Worm (Caenorhabditis elegans) whole organism, young adult: ENCODE data around the gene Y81B9A.4.
"Not testable (repeated sequence)": the region's sequence is repeated elsewhere in the genome, so short reads cannot be mapped to it uniquely, and the experiment has no call there.

Experiments used
- F39B2.1 ChIP-seq: fragments of 200-800 bp; sonication (Bioruptor generic); IDR thresholded peaks from 2 replicates; pipeline ENCODE4 v1.3.6; 2022; ENCODE audit warnings: missing genetic modification reagents, missing genetic modification characterization, missing compliant biosample characterization
- Y95B8A.8 ChIP-seq: fragments of 200-800 bp; sonication (Bioruptor generic); IDR thresholded peaks from 2 replicates; pipeline ENCODE4 v1.3.6; 2022; ENCODE audit warnings: missing genetic modification reagents, missing genetic modification characterization, missing compliant biosample characterization
- ama-1 ChIP-seq, 3 experiments: fragments of 150-350 bp in 1 of 3; sonication (generic microtip) in 2 of 3; optimal IDR thresholded peaks; 2 replicates each; lab custom pipeline; 2014 to 2018; ENCODE audit warnings: missing biosample characterization in 2 of 3, missing genetic modification characterization in 2 of 3, missing genetic modification reagents in 2 of 3
- atf-7 ChIP-seq: sonication (generic microtip); optimal IDR thresholded peaks from 2 replicates; lab custom pipeline; 2017; ENCODE audit warnings: mild to moderate bottlenecking, missing genetic modification characterization, missing compliant biosample characterization
- attf-6 ChIP-seq: fragments of 200-800 bp; sonication (Bioruptor generic); IDR thresholded peaks from 2 replicates; pipeline ENCODE4 v1.3.6; 2022; ENCODE audit warnings: missing genetic modification reagents, missing genetic modification characterization, missing compliant biosample characterization
- hmg-20 ChIP-seq: fragments of 200-800 bp; sonication (Bioruptor generic); IDR thresholded peaks from 2 replicates; pipeline ENCODE4 v1.3.6; 2022; ENCODE audit warnings: missing genetic modification reagents, missing genetic modification characterization, missing compliant biosample characterization
- lin-40 ChIP-seq: sonication (generic microtip); optimal IDR thresholded peaks from 2 replicates; lab custom pipeline; 2016; ENCODE audit warnings: missing genetic modification characterization, mild to moderate bottlenecking, missing compliant biosample characterization, missing genotype, missing genetic modification reagents
- lir-1 ChIP-seq: fragments of 200-800 bp; sonication (Bioruptor generic); conservative IDR thresholded peaks from 2 replicates; pipeline ENCODE4 v1.3.6; 2022; ENCODE audit warnings: missing genetic modification reagents, missing genetic modification characterization, missing compliant biosample characterization
- nhr-120 ChIP-seq: fragments of 200-800 bp; sonication (Bioruptor generic); IDR thresholded peaks from 2 replicates; pipeline ENCODE4 v1.3.6; 2022; ENCODE audit warnings: missing genetic modification characterization, missing compliant biosample characterization
- xnd-1 ChIP-seq: sonication (generic microtip); optimal IDR thresholded peaks from 2 replicates; lab custom pipeline; 2016; ENCODE audit warnings: missing genotype, missing genetic modification reagents, missing genetic modification characterization, missing compliant biosample characterization

DNA sequence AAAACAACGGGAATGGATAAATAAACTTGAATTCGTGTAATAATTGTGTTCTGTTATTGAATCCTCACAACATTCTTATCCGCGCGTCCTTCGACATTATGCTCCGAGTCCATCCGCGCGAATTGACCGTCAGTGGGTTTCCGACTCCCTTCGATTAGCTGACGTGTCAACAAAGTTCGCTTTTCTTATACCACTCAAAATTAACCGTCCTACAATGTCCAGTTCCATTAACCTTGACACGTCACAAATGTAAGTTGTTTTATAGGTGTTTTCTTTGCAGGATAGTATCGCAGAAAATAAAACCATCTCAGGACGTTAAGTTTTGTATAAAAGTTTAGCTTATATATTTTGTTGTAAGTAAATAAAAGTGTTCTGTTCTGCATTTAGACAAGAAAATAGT, 22.7 kb upstream of the Y81B9A.4 start, which contains the start of gene crb-3:
- TF ChIP-seq lir-1 (GFP tag; lab: Robert Waterston, UW); Y95B8A.8 (GFP tag; lab: Robert Waterston, UW); atf-7 (tag; lab: Kevin White, UChicago); attf-6 (GFP tag; lab: Robert Waterston, UW); lin-40 (tag; lab: Kevin White, UChicago); F39B2.1 (GFP tag; lab: Robert Waterston, UW); xnd-1 (tag; lab: Kevin White, UChicago); nhr-120; ama-1 (optimal IDR thresholded peaks at IDR 0.05; lab: Kevin White, UChicago); ama-1 (GFP tag; optimal IDR thresholded peaks at IDR 0.05; lab: Kevin White, UChicago); hmg-20 (GFP tag; lab: Robert Waterston, UW): not testable (repeated sequence)
